Fruit fly (Drosophila melanogaster): ENCODE results near the gene CG3213.

Gene CG3213

DNA sequence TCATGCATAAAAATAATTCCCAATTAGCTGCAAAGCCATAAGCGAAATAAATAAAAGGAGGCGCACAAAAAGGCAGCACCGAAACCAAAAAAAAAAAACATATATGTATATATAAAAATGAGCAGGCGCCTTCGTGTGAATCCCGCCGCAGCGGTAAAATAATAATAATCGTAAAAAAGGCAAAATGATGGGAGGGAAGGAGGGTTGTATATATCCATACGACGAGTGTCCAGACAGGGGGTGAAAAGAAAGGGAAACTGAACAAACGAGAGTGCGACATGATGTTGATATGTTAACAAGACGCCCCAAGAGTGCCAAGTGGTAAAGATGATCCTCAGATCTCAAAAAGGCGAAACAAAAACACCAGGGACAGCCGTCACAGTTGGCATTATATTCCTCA, 45.1 kb upstream of the CG3213 start:
- TF ChIP-seq Rel (GFP tag; optimal IDR thresholded peaks at IDR 0.05) (no peak), Rel (tag; optimal IDR thresholded peaks at IDR 0.05) (peak; percentile 77), fru (GFP tag; optimal IDR thresholded peaks at IDR 0.05) (no peak)

DNA sequence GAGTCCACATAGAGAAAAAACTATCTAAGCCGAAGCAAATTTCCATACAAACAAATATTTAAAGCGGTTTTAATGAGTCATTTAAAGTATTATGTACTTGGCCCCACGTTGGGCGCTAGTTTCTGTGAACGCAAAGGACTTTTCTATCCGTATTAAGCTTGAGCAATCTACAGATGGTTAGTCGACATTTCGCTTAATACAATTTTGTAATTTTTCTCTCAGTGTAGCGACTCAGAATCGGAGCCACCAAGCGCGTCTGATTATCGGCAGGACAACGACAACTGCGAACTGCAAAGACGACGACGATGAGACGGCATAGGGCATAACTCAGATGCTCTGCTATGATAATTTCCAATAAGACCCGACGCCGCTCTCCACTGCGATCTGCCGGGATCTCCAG, 43.0 kb upstream of the CG3213 start:
- TF ChIP-seq usp (GFP tag; optimal IDR thresholded peaks at IDR 0.05) = no peak
- TF ChIP-seq fru (GFP tag; optimal IDR thresholded peaks at IDR 0.05) = peak; percentile 52
- TF ChIP-seq CG9705 (GFP tag; optimal IDR thresholded peaks at IDR 0.05) = no peak
- no peak for TF ChIP-seq N (GFP tag; optimal IDR thresholded peaks at IDR 0.05)
- TF ChIP-seq h (GFP tag; optimal IDR thresholded peaks at IDR 0.05) = peak; percentile 34
- peak; percentile 25 for TF ChIP-seq woc (GFP tag; optimal IDR thresholded peaks at IDR 0.05)
- TF ChIP-seq dsf (GFP tag; optimal IDR thresholded peaks at IDR 0.05; ENCODE audit: borderline replicate concordance) = no peak
- TF ChIP-seq Dif (GFP tag; optimal IDR thresholded peaks at IDR 0.05; ENCODE audit: partially characterized antibody) = no peak
- peak; percentile 36 for TF ChIP-seq psq (GFP tag; optimal IDR thresholded peaks at IDR 0.05)
- peak; percentile 8 for TF ChIP-seq Hnf4 (GFP tag; optimal IDR thresholded peaks at IDR 0.05)
- peak in 1 of 2 experiments; percentile 33 for TF ChIP-seq foxo (GFP tag; optimal IDR thresholded peaks at IDR 0.05)
- TF ChIP-seq rgr (GFP tag; optimal IDR thresholded peaks at IDR 0.05) = peak; percentile 21
- peak; percentile 46 for TF ChIP-seq ey (GFP tag; optimal IDR thresholded peaks at IDR 0.05)
- TF ChIP-seq jim (GFP tag; optimal IDR thresholded peaks at IDR 0.05) = no peak
- no peak for TF ChIP-seq GATAd (GFP tag; optimal IDR thresholded peaks at IDR 0.05)
- peak; percentile 1 for TF ChIP-seq Sp1 (GFP tag; optimal IDR thresholded peaks at IDR 0.05)
- TF ChIP-seq Vsx2 (GFP tag; optimal IDR thresholded peaks at IDR 0.05; ENCODE audit: partially characterized antibody) = no peak
- no peak for TF ChIP-seq tai (GFP tag; optimal IDR thresholded peaks at IDR 0.05)
- peak; percentile 25 for TF ChIP-seq br (GFP tag; optimal IDR thresholded peaks at IDR 0.05)
- TF ChIP-seq Dfd (GFP tag; optimal IDR thresholded peaks at IDR 0.05) = no peak
- TF ChIP-seq HLH106 (tag; optimal IDR thresholded peaks at IDR 0.05) = peak; percentile 32
- no peak for TF ChIP-seq Abd-B (GFP tag; optimal IDR thresholded peaks at IDR 0.05)
- TF ChIP-seq sage (GFP tag; optimal IDR thresholded peaks at IDR 0.05) = no peak
- no peak for TF ChIP-seq Rel (GFP tag; optimal IDR thresholded peaks at IDR 0.05)
- TF ChIP-seq Rel (tag; optimal IDR thresholded peaks at IDR 0.05) = no peak

DNA sequence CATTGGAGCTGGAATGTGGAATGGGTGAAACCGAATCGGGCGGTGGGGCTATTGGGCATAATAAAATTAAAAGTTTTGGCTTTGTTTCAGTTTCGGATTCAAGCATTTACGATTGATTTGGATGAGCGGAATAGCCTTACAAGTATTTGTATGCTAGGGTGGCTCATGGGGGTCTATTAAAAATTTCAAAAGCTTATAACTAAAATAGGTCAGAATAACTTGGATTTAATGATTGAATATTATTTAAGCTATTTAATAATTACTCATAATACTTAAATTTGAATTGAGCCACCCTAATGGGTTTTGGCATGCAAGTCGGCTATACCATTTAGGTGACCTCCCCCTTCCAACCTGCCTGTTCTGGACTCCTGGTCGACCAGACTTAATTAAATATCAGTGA, 40.2 kb upstream of the CG3213 start:
- TF ChIP-seq Hr78 (GFP tag; optimal IDR thresholded peaks at IDR 0.05) = no peak
- TF ChIP-seq HLH106 (tag; optimal IDR thresholded peaks at IDR 0.05) = peak; percentile 31
- peak; percentile 53 for TF ChIP-seq rgr (GFP tag; optimal IDR thresholded peaks at IDR 0.05)
- TF ChIP-seq foxo (GFP tag; optimal IDR thresholded peaks at IDR 0.05) = peak in 1 of 2 experiments; percentile 54
- TF ChIP-seq Rel (GFP tag; optimal IDR thresholded peaks at IDR 0.05) = no peak
- TF ChIP-seq Rel (tag; optimal IDR thresholded peaks at IDR 0.05) = no peak
- TF ChIP-seq OdsH (GFP tag; optimal IDR thresholded peaks at IDR 0.05) = peak; percentile 68
- peak; percentile 46 for TF ChIP-seq Hnf4 (GFP tag; optimal IDR thresholded peaks at IDR 0.05)
- TF ChIP-seq Myc (optimal IDR thresholded peaks at IDR 0.05) = no peak
- TF ChIP-seq Mio (GFP tag; optimal IDR thresholded peaks at IDR 0.05) = no peak
- peak; percentile 23 for TF ChIP-seq h (GFP tag; optimal IDR thresholded peaks at IDR 0.05)
- TF ChIP-seq CG9705 (GFP tag; optimal IDR thresholded peaks at IDR 0.05) = no peak
- TF ChIP-seq CG32264 (GFP tag; optimal IDR thresholded peaks at IDR 0.05) = no peak
- TF ChIP-seq ey (GFP tag; optimal IDR thresholded peaks at IDR 0.05) = peak; percentile 5
- TF ChIP-seq br (GFP tag; optimal IDR thresholded peaks at IDR 0.05) = peak; percentile 14
- peak; percentile 49 for TF ChIP-seq Sp1 (GFP tag; optimal IDR thresholded peaks at IDR 0.05)
- peak; percentile 8 for TF ChIP-seq fru (GFP tag; optimal IDR thresholded peaks at IDR 0.05)
- peak; percentile 33 for TF ChIP-seq psq (GFP tag; optimal IDR thresholded peaks at IDR 0.05)
- TF ChIP-seq lola (GFP tag; optimal IDR thresholded peaks at IDR 0.05) = no peak

DNA sequence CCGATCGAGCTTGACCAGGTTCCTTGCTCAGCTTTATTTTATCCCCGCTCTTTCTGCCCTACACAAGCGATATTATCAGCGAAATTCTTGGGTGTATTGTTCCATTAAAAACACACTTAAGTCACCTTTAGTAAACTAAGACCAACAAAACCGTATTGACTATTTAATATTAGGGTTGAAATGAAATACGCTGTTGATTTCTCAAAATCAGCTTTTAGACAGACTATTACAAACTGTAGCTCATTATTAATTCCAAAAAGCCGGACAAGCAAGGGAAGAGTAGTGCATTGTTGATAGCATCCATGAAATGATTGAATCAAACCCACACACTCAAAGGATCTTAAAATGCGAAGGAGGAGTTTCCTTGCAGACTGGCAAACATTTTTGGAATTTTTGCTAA, 38.8 kb upstream of the CG3213 start:
- TF ChIP-seq fru (GFP tag; optimal IDR thresholded peaks at IDR 0.05) (peak; percentile 34), brk (GFP tag; optimal IDR thresholded peaks at IDR 0.05) (no peak), pan (optimal IDR thresholded peaks at IDR 0.05) (no peak), dl (GFP tag; optimal IDR thresholded peaks at IDR 0.05; ENCODE audit: insufficient read depth in 1 of 2, partially characterized antibody in 2 of 2) (no peak), CG32264 (GFP tag; optimal IDR thresholded peaks at IDR 0.05) (no peak), dmrt93B (GFP tag; optimal IDR thresholded peaks at IDR 0.05) (no peak), Rel (GFP tag; optimal IDR thresholded peaks at IDR 0.05) (no peak), Rel (tag; optimal IDR thresholded peaks at IDR 0.05) (no peak), foxo (GFP tag; optimal IDR thresholded peaks at IDR 0.05) (peak in 1 of 2 experiments; percentile 23), Dfd (GFP tag; optimal IDR thresholded peaks at IDR 0.05) (no peak), rgr (GFP tag; optimal IDR thresholded peaks at IDR 0.05) (no peak), Hnf4 (GFP tag; optimal IDR thresholded peaks at IDR 0.05) (no peak), Mio (GFP tag; optimal IDR thresholded peaks at IDR 0.05) (no peak), psq (GFP tag; optimal IDR thresholded peaks at IDR 0.05) (no peak), dsf (GFP tag; optimal IDR thresholded peaks at IDR 0.05; ENCODE audit: borderline replicate concordance) (no peak), GATAd (GFP tag; optimal IDR thresholded peaks at IDR 0.05) (no peak), Abd-B (GFP tag; optimal IDR thresholded peaks at IDR 0.05) (no peak), Hr78 (GFP tag; optimal IDR thresholded peaks at IDR 0.05) (no peak), h (GFP tag; optimal IDR thresholded peaks at IDR 0.05) (peak; percentile 43), sage (GFP tag; optimal IDR thresholded peaks at IDR 0.05) (no peak), lola (GFP tag; optimal IDR thresholded peaks at IDR 0.05) (no peak), Myc (optimal IDR thresholded peaks at IDR 0.05) (no peak), Jra (GFP tag; optimal IDR thresholded peaks at IDR 0.05) (no peak), br (GFP tag; optimal IDR thresholded peaks at IDR 0.05) (no peak), woc (GFP tag; optimal IDR thresholded peaks at IDR 0.05) (peak; percentile 35), Vsx2 (GFP tag; optimal IDR thresholded peaks at IDR 0.05; ENCODE audit: partially characterized antibody) (no peak), usp (GFP tag; optimal IDR thresholded peaks at IDR 0.05) (no peak), N (GFP tag; optimal IDR thresholded peaks at IDR 0.05) (no peak), OdsH (GFP tag; optimal IDR thresholded peaks at IDR 0.05) (no peak), ey (GFP tag; optimal IDR thresholded peaks at IDR 0.05) (peak; percentile 38), CG9705 (GFP tag; optimal IDR thresholded peaks at IDR 0.05) (no peak), HLH106 (tag; optimal IDR thresholded peaks at IDR 0.05) (peak; percentile 4), Dif (GFP tag; optimal IDR thresholded peaks at IDR 0.05; ENCODE audit: partially characterized antibody) (no peak), sv (GFP tag; optimal IDR thresholded peaks at IDR 0.05) (no peak), Hr83 (GFP tag; optimal IDR thresholded peaks at IDR 0.05; ENCODE audit: poor library complexity, severe bottlenecking) (no peak), tai (GFP tag; optimal IDR thresholded peaks at IDR 0.05) (no peak)

All from whole organism, wandering third instar larva.